Fruit fly (Drosophila melanogaster) whole organism, prepupa: ENCODE data around the gene Spn85F.

Experiments
- CG10669 ChIP-seq: fragments of 200-800 bp; sonication (Bioruptor generic); optimal IDR thresholded peaks from 3 replicates; lab custom pipeline; 2018; ENCODE audit warnings: missing biosample characterization, mild to moderate bottlenecking, missing genetic modification characterization, moderate library complexity
- CG11294 ChIP-seq: fragments of 200-800 bp; sonication (Bioruptor generic); IDR thresholded peaks from 2 replicates; pipeline ENCODE4 v1.3.6; 2022; ENCODE audit warnings: missing biosample characterization, missing genetic modification characterization
- CG11762 ChIP-seq: fragments of 200-800 bp; sonication (Bioruptor generic); optimal IDR thresholded peaks from 3 replicates; lab custom pipeline; 2016; ENCODE audit warnings: missing biosample characterization, missing genetic modification characterization; ENCODE audit not compliant: insufficient read depth
- CG11902 ChIP-seq: fragments of 200-800 bp; sonication (Bioruptor generic); optimal IDR thresholded peaks from 3 replicates; lab custom pipeline; 2016; ENCODE audit warnings: missing biosample characterization, missing genetic modification characterization
- CG15336 ChIP-seq: fragments of 200-800 bp; sonication (Bioruptor generic); IDR thresholded peaks from 2 replicates; pipeline ENCODE4 v1.3.6; 2022; ENCODE audit warnings: missing biosample characterization, missing genetic modification characterization
- CG3032 ChIP-seq: fragments of 200-800 bp; optimal IDR thresholded peaks from 2 replicates; lab custom pipeline; 2019; ENCODE audit warnings: missing biosample characterization, mild to moderate bottlenecking, missing genetic modification characterization, moderate library complexity
- CG31627 ChIP-seq: fragments of 200-800 bp; sonication (Bioruptor generic); optimal IDR thresholded peaks from 3 replicates; lab custom pipeline; 2016; ENCODE audit warnings: missing biosample characterization, missing genetic modification characterization
- CG32006 ChIP-seq: fragments of 200-800 bp; sonication (Bioruptor generic); optimal IDR thresholded peaks from 3 replicates; lab custom pipeline; 2017; ENCODE audit warnings: missing biosample characterization, mild to moderate bottlenecking, missing genetic modification characterization
- CG4318 ChIP-seq: fragments of 200-800 bp; sonication (Bioruptor generic); optimal IDR thresholded peaks from 3 replicates; lab custom pipeline; 2017; ENCODE audit warnings: missing biosample characterization, mild to moderate bottlenecking, missing genetic modification characterization
- CG6163 ChIP-seq: fragments of 200-800 bp; sonication (Bioruptor generic); IDR thresholded peaks from 3 replicates; pipeline ENCODE4 v1.3.6; 2022; ENCODE audit warnings: missing biosample characterization, missing genetic modification characterization
- CG6276 ChIP-seq: fragments of 200-800 bp; sonication (Bioruptor generic); optimal IDR thresholded peaks from 2 replicates; lab custom pipeline; 2017; ENCODE audit warnings: missing biosample characterization, mild to moderate bottlenecking, missing genetic modification characterization
- CG6854 ChIP-seq: fragments of 200-800 bp; sonication (Bioruptor generic); optimal IDR thresholded peaks from 2 replicates; lab custom pipeline; 2017; ENCODE audit warnings: missing biosample characterization, mild to moderate bottlenecking, missing genetic modification characterization
- CG7368 ChIP-seq: fragments of 200-800 bp; sonication (Bioruptor generic); optimal IDR thresholded peaks from 3 replicates; lab custom pipeline; 2016; ENCODE audit warnings: missing biosample characterization, missing genetic modification characterization
- CG8119 ChIP-seq: fragments of 200-800 bp; sonication (Bioruptor generic); IDR thresholded peaks from 3 replicates; pipeline ENCODE4 v1.3.6; 2022; ENCODE audit warnings: missing biosample characterization, missing genetic modification characterization
- CG8319 ChIP-seq: fragments of 200-800 bp; sonication (Bioruptor generic); optimal IDR thresholded peaks from 3 replicates; lab custom pipeline; 2016; ENCODE audit warnings: missing biosample characterization, missing genetic modification characterization
- CG9139 ChIP-seq: fragments of 200-800 bp; sonication (Bioruptor generic); optimal IDR thresholded peaks from 3 replicates; lab custom pipeline; 2017; ENCODE audit warnings: missing biosample characterization, mild to moderate bottlenecking, missing genetic modification characterization
- Eip75B ChIP-seq: fragments of 200-800 bp; sonication (Bioruptor generic); optimal IDR thresholded peaks from 3 replicates; lab custom pipeline; 2016; ENCODE audit warnings: missing biosample characterization, missing genetic modification characterization
- Eip78C ChIP-seq: fragments of 200-800 bp; sonication (Bioruptor generic); peaks from one replicate; lab custom pipeline; 2016; ENCODE audit warnings: missing biosample characterization, missing genetic modification characterization
- Eip93F ChIP-seq: fragments of 200-800 bp; sonication (Bioruptor generic); optimal IDR thresholded peaks from 2 replicates; lab custom pipeline; 2016; ENCODE audit warnings: missing biosample characterization, mild to moderate bottlenecking, missing genetic modification characterization
- Ets21C ChIP-seq: fragments of 200-800 bp; sonication (Bioruptor generic); optimal IDR thresholded peaks from 3 replicates; lab custom pipeline; 2016; ENCODE audit warnings: missing biosample characterization, missing genetic modification characterization
- Ets96B ChIP-seq: fragments of 200-800 bp; optimal IDR thresholded peaks from 2 replicates; lab custom pipeline; 2019; ENCODE audit warnings: missing biosample characterization, mild to moderate bottlenecking, missing genetic modification characterization, moderate library complexity
- Gug ChIP-seq: fragments of 200-800 bp; sonication (Bioruptor generic); IDR thresholded peaks from 2 replicates; pipeline ENCODE4 v1.3.6; 2022; ENCODE audit warnings: missing biosample characterization, missing genetic modification characterization
- Hr38 ChIP-seq: sonication (Bioruptor generic); optimal IDR thresholded peaks from 2 replicates; lab custom pipeline; 2016; ENCODE audit warnings: missing biosample characterization, missing genetic modification characterization
- Hr39 ChIP-seq: fragments of 200-800 bp; sonication (Bioruptor generic); optimal IDR thresholded peaks from 2 replicates; lab custom pipeline; 2016; ENCODE audit warnings: missing biosample characterization, missing genetic modification characterization
- Hr4 ChIP-seq: fragments of 200-800 bp; sonication (Bioruptor generic); optimal IDR thresholded peaks from 3 replicates; lab custom pipeline; 2016; ENCODE audit warnings: missing biosample characterization, missing genetic modification characterization
- Lpt ChIP-seq: fragments of 200-800 bp; sonication (Bioruptor generic); optimal IDR thresholded peaks from 3 replicates; lab custom pipeline; 2016; ENCODE audit warnings: missing biosample characterization, missing genetic modification characterization
- Met ChIP-seq: fragments of 200-800 bp; sonication (Bioruptor generic); optimal IDR thresholded peaks from 3 replicates; lab custom pipeline; 2016; ENCODE audit warnings: missing biosample characterization, missing genetic modification characterization
- acj6 ChIP-seq: fragments of 200-800 bp; sonication (Bioruptor generic); optimal IDR thresholded peaks from 3 replicates; lab custom pipeline; 2016; ENCODE audit warnings: missing biosample characterization, missing genetic modification characterization
- cyc ChIP-seq: fragments of 200-800 bp; sonication (Bioruptor generic); optimal IDR thresholded peaks from 3 replicates; lab custom pipeline; 2016; ENCODE audit warnings: missing biosample characterization, missing genetic modification characterization
- dac ChIP-seq: fragments of 200-800 bp; sonication (Bioruptor generic); optimal IDR thresholded peaks from 2 replicates; lab custom pipeline; 2017; ENCODE audit warnings: missing biosample characterization, mild to moderate bottlenecking, missing genetic modification characterization
- dsx ChIP-seq: fragments of 200-800 bp; optimal IDR thresholded peaks from 3 replicates; lab custom pipeline; 2019; ENCODE audit warnings: missing biosample characterization, mild to moderate bottlenecking, missing genetic modification characterization, moderate library complexity; ENCODE audit not compliant: poor library complexity, severe bottlenecking
- eg ChIP-seq: fragments of 200-800 bp; sonication (Bioruptor generic); IDR thresholded peaks from 3 replicates; pipeline ENCODE4 v1.3.6; 2022; ENCODE audit warnings: missing biosample characterization, missing genetic modification characterization
- esn ChIP-seq: fragments of 200-800 bp; sonication (Bioruptor generic); optimal IDR thresholded peaks from 2 replicates; lab custom pipeline; 2016; ENCODE audit warnings: missing biosample characterization, mild to moderate bottlenecking, missing genetic modification characterization, moderate library complexity
- fd59A ChIP-seq: fragments of 200-800 bp; sonication (Bioruptor generic); optimal IDR thresholded peaks from 2 replicates; lab custom pipeline; 2017; ENCODE audit warnings: missing biosample characterization, mild to moderate bottlenecking, missing genetic modification characterization, missing genetic modification reagents
- fkh ChIP-seq: fragments of 200-800 bp; sonication (Bioruptor generic); optimal IDR thresholded peaks from 3 replicates; lab custom pipeline; 2017; ENCODE audit warnings: missing biosample characterization, mild to moderate bottlenecking, missing genetic modification characterization, moderate library complexity
- lz ChIP-seq: fragments of 200-800 bp; sonication (Bioruptor generic); optimal IDR thresholded peaks from 3 replicates; lab custom pipeline; 2016; ENCODE audit warnings: missing biosample characterization, missing genetic modification characterization
- net ChIP-seq: fragments of 200-800 bp; sonication (Bioruptor generic); optimal IDR thresholded peaks from 3 replicates; lab custom pipeline; 2016; ENCODE audit warnings: missing biosample characterization, missing genetic modification characterization
- salr ChIP-seq, 2 experiments: fragments of 200-800 bp; sonication (Bioruptor generic); optimal IDR thresholded peaks; 3 replicates each; lab custom pipeline; 2016 to 2018; ENCODE audit warnings: missing biosample characterization in 2 of 2, missing genetic modification characterization in 2 of 2, mild to moderate bottlenecking in 1 of 2
- spab ChIP-seq: fragments of 200-800 bp; sonication (Bioruptor generic); optimal IDR thresholded peaks from 2 replicates; lab custom pipeline; 2017; ENCODE audit warnings: missing biosample characterization, mild to moderate bottlenecking, missing genetic modification characterization, missing genetic modification reagents
- ss ChIP-seq, 2 experiments: fragments of 200-800 bp; sonication (Bioruptor generic); optimal IDR thresholded peaks; 2 replicates in 1 of 2; 3 replicates in 1 of 2; lab custom pipeline; 2017 to 2018; ENCODE audit warnings: mild to moderate bottlenecking in 2 of 2, missing biosample characterization in 2 of 2, missing genetic modification characterization in 2 of 2, moderate library complexity in 1 of 2
- svp ChIP-seq: fragments of 200-800 bp; sonication (Bioruptor generic); peaks from one replicate; lab custom pipeline; 2016; ENCODE audit warnings: missing biosample characterization, missing genetic modification characterization
- topi ChIP-seq: fragments of 200-800 bp; sonication (Bioruptor generic); optimal IDR thresholded peaks from 3 replicates; lab custom pipeline; 2016; ENCODE audit warnings: missing biosample characterization, missing genetic modification characterization
- vri ChIP-seq: fragments of 200-800 bp; sonication (Bioruptor generic); optimal IDR thresholded peaks from 3 replicates; lab custom pipeline; 2016; ENCODE audit warnings: missing biosample characterization, mild to moderate bottlenecking, missing genetic modification characterization

Gene Spn85F

dm6 chr3R:10042664-10043372, 45.9 kb downstream of the Spn85F start, which contains the start of the genes Mical and CG3909 (continued):
- TF ChIP-seq CG10669: peak; percentile 46
- no peak for TF ChIP-seq CG6276 (GFP tag; lab: Kevin White, UChicago)
- TF ChIP-seq fd59A (GFP tag; lab: Kevin White, UChicago): no peak
- TF ChIP-seq lz (GFP tag; lab: Kevin White, UChicago): peak; percentile 66
- peak; percentile 75 for TF ChIP-seq acj6 (GFP tag; lab: Kevin White, UChicago)
- TF ChIP-seq Hr38 (GFP tag; lab: Kevin White, UChicago): no peak
- TF ChIP-seq fkh (GFP tag; lab: Kevin White, UChicago): peak; percentile 30
- TF ChIP-seq CG32006: peak; percentile 74
- TF ChIP-seq Ets96B: peak; percentile 82
- peak; percentile 25 for TF ChIP-seq spab (GFP tag; lab: Kevin White, UChicago)
- no peak for TF ChIP-seq dac (GFP tag; lab: Kevin White, UChicago)
- peak; percentile 78 for TF ChIP-seq CG15336 (GFP tag; lab: Robert Waterston, UW)
- peak; percentile 89 for TF ChIP-seq svp (GFP tag; lab: Kevin White, UChicago)
- TF ChIP-seq Eip75B (GFP tag; lab: Kevin White, UChicago): no peak
- no peak for TF ChIP-seq CG6854 (GFP tag; lab: Kevin White, UChicago)
- no peak for TF ChIP-seq CG4318 (GFP tag; lab: Kevin White, UChicago)
- TF ChIP-seq CG31627 (GFP tag; lab: Kevin White, UChicago): peak; percentile 73
- peak; percentile 57 for TF ChIP-seq Lpt (GFP tag; lab: Kevin White, UChicago)
- peak; percentile 76 for TF ChIP-seq CG11294 (GFP tag; lab: Robert Waterston, UW)
- TF ChIP-seq CG8119 (GFP tag; lab: Robert Waterston, UW): peak; percentile 85
- TF ChIP-seq Hr39 (GFP tag; lab: Kevin White, UChicago): peak; percentile 69
- TF ChIP-seq CG9139: peak; percentile 21
- TF ChIP-seq CG11762 (GFP tag; lab: Kevin White, UChicago): peak; percentile 71
- TF ChIP-seq Ets21C: peak; percentile 43
- peak; percentile 70 for TF ChIP-seq Met (GFP tag; lab: Kevin White, UChicago)
- TF ChIP-seq, all 60 proteins: peak for 52

dm6 chr3R:10045343-10045742, 48.4 kb downstream of the Spn85F start, which contains the start of the genes CG11722 and mtTFB2:
TSS of gene CG11722 (minus strand) at chr3R:10045542.
TSS of gene mtTFB2 (plus strand) at chr3R:10045574.
- TF ChIP-seq vri (GFP tag; lab: Kevin White, UChicago): peak; percentile 42
- no peak for TF ChIP-seq CG11294 (GFP tag; lab: Robert Waterston, UW)
- no peak for TF ChIP-seq salr (GFP tag; optimal IDR thresholded peaks at IDR 0.05; lab: Kevin White, UChicago)
- TF ChIP-seq Eip78C (GFP tag; lab: Kevin White, UChicago): peak; percentile 48
- no peak for TF ChIP-seq Hr38 (GFP tag; lab: Kevin White, UChicago)
- TF ChIP-seq fkh (GFP tag; lab: Kevin White, UChicago): peak; percentile 52
- no peak for TF ChIP-seq Gug (GFP tag; lab: Robert Waterston, UW)
- no peak for TF ChIP-seq Eip93F
- peak; percentile 33 for TF ChIP-seq topi (GFP tag; lab: Kevin White, UChicago)
- TF ChIP-seq CG6854 (GFP tag; lab: Kevin White, UChicago): no peak
- no peak for TF ChIP-seq CG3032 (tag; lab: Kevin White, UChicago)
- TF ChIP-seq dsx (GFP tag; lab: Kevin White, UChicago): peak; percentile 1
- TF ChIP-seq esn: peak; percentile 6

dm6 chr3R:10048035-10048774, 51.2 kb downstream of the Spn85F start:
- TF ChIP-seq Met (GFP tag; lab: Kevin White, UChicago) (no peak), CG7368 (peak; percentile 29), CG6276 (GFP tag; lab: Kevin White, UChicago) (no peak), CG8119 (GFP tag; lab: Robert Waterston, UW) (peak; percentile 69; the same call in 2 of the 3 replicates), cyc (GFP tag; lab: Kevin White, UChicago) (peak; percentile 47), CG8319 (GFP tag; lab: Kevin White, UChicago) (peak; percentile 59), fkh (GFP tag; lab: Kevin White, UChicago) (no peak), ss (GFP tag; optimal IDR thresholded peaks at IDR 0.05; lab: Kevin White, UChicago) (peak in 1 of 2 experiments; percentile 63), eg (GFP tag; lab: Robert Waterston, UW) (no peak), CG11902 (GFP tag; lab: Kevin White, UChicago) (no peak), CG10669 (peak; percentile 57), Hr38 (GFP tag; lab: Kevin White, UChicago) (no peak), CG32006 (peak; percentile 87), vri (GFP tag; lab: Kevin White, UChicago) (peak; percentile 63), CG15336 (GFP tag; lab: Robert Waterston, UW) (no peak), Hr4 (GFP tag; lab: Kevin White, UChicago) (peak; percentile 77), net (GFP tag; lab: Kevin White, UChicago) (peak; percentile 65), svp (GFP tag; lab: Kevin White, UChicago) (peak; percentile 95), Gug (GFP tag; lab: Robert Waterston, UW) (no peak), Eip75B (GFP tag; lab: Kevin White, UChicago) (peak; percentile 59), dac (GFP tag; lab: Kevin White, UChicago) (peak; percentile 5), CG6163 (GFP tag; lab: Robert Waterston, UW) (no peak)
